Worm (Caenorhabditis elegans): Measurements from ENCODE around the gene C07E3.9.

The C07E3.9 gene

DNA sequence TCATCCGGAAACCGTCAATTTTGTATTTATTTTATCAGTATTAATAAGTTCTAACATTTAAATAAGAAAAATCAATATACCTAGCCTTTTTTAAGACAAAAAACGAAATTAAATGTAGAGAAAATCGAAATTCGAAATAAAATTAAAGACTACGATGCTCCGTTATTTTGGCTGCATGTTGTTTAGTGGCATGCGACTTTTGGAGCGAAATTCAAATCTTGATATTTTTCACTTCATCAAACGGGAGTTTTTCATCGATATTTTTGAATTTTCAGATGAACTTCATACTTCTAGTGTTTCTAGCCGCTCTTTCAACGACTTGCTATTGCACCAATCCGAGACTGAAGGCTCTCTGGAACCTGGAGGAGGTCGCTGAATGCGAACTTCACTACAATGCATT is at the start of gene C07E3.9:
TSS of gene C07E3.9 (plus strand) at position 270 of the 400 bp plus-strand sequence.
- no peak for TF ChIP-seq W03F9.2 (tag; optimal IDR thresholded peaks at IDR 0.05)
- no peak for TF ChIP-seq dao-5 (tag; optimal IDR thresholded peaks at IDR 0.05)
- no peak for TF ChIP-seq him-1 (tag; optimal IDR thresholded peaks at IDR 0.05)

- TF ChIP-seq him-1 (tag; optimal IDR thresholded peaks at IDR 0.05) (peak; percentile 59), W03F9.2 (tag; optimal IDR thresholded peaks at IDR 0.05) (peak; percentile 84), dao-5 (tag; optimal IDR thresholded peaks at IDR 0.05) (no peak)
Observed at ce11 chrII:10300954-10301353, 49.6 kb upstream of the C07E3.9 start, which contains the start of gene mdt-22. TSS of gene mdt-22 (plus strand) at chrII:10301216.

DNA sequence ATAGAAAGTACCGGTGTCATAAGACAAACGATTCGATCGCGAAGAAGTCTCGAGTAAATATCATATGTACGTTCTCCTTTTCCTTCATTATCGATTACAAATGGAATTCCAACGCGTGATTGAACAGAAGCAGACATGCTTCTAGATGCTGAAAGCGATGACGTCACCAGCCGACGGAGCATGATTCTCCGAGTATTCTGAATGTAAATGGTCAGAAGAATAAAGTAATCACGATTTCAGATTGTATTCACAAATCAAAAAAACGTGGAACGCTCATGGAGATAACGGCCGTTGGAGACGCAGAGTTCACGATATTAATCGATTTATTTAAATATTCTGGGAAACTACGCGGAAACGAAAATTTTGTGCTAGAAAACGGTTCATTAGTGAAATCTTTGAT is 47.9 kb upstream of the C07E3.9 start, which contains the start of gene clpp-1:
TSS of gene clpp-1 (minus strand) at position 197 of the 400 bp plus-strand sequence.
- TF ChIP-seq him-1 (tag; optimal IDR thresholded peaks at IDR 0.05) = no peak

DNA sequence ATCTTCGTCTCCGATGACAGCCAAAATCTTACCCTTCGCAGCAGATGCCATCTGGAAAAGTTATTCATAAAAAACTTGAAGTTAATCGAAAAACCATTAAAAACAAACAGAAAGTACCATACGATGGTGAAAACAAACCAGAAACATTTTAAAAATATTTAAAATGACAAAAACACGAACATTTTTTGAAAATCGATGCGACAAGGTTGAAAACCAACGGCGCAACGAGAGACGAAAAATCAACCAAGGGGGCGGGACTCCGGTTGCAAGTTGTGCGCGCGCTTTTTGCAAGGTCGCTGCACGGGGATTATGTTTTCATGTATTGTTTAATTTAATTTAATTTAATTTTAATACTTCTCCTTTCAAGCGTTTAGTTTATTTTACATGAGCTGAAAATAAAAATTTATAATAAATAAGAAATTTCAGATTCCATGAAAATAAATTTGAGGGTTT is 46.9 kb upstream of the C07E3.9 start, which contains the start of gene vha-9:
TSS of gene vha-9 (minus strand) at position 51 of the 453 bp plus-strand sequence.
- TF ChIP-seq dao-5 (tag; optimal IDR thresholded peaks at IDR 0.05) = no peak
- TF ChIP-seq W03F9.2 (tag; optimal IDR thresholded peaks at IDR 0.05) = peak; percentile 56

DNA sequence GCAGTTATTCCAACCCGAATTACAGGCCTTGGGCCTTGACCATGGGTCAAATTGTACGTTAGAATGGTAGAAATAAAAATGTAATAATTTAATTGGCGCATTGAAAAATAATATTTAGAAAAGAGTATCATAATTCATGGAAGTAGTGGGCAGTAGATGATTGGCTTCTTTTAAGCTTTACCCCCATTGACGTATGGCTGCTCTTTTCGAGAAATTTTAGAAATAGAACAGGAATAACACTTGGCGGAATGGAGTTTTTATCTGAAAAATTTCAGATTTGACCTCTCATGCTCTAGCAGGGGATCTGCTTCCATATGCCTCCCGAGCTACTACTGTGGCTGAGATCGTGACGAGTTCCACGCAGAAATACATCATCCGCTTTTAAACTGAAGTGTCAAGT is 41.8 kb upstream of the C07E3.9 start, which contains the start of gene gcy-4:
TSS of gene gcy-4 (minus strand) at position 101 of the 400 bp plus-strand sequence.
- TF ChIP-seq W03F9.2 (tag; optimal IDR thresholded peaks at IDR 0.05) = no peak
- TF ChIP-seq dao-5 (tag; optimal IDR thresholded peaks at IDR 0.05) = no peak
- no peak for TF ChIP-seq him-1 (tag; optimal IDR thresholded peaks at IDR 0.05)

DNA sequence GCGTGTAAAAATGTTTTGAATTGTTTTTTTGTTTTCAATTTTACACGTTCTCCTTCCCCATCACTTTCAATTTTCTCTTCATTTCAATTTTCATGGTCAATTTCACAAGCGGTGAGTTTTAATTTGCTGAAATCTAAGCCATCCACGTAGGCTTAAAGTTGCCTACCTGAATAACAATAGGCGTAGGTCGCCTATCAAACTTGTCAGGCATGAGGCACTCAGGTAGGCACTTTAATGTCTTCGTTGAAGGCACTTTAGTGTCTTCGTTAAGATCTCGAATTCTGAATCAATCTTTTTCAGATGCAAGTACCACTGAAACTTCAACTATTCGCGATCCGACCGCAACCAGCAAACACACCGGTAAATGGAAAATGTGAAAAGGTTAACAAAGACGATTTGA is 41.2 kb upstream of the C07E3.9 start, which contains the start of gene ZK970.8:
TSS of gene ZK970.8 (plus strand) at position 301 of the 400 bp plus-strand sequence.
- TF ChIP-seq him-1 (tag; optimal IDR thresholded peaks at IDR 0.05) (no peak), W03F9.2 (tag; optimal IDR thresholded peaks at IDR 0.05) (no peak)

DNA sequence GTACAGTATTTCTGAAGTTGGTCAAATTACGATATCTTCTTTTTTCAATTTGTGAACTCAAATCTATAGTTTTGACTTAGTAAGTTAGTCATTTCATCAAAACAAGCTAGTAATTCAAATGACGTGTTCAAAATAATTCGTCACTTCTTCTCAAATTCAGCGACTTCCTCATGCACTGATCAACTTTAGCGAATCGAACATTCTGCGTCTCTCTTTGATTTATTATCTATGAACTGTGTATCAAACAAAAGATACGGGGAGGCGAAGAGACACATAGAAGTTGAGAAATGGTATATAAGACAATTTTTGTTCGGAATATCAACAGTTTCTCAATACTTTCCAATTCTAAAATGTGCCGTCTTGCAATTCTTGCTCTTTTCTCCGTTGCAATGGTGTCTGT is 38.6 kb upstream of the C07E3.9 start, which contains the start of gene srlf-34:
TSS of gene srlf-34 (plus strand) at position 321 of the 400 bp plus-strand sequence.
- TF ChIP-seq dao-5 (tag; optimal IDR thresholded peaks at IDR 0.05) = no peak
- TF ChIP-seq him-1 (tag; optimal IDR thresholded peaks at IDR 0.05) = no peak
- no peak for TF ChIP-seq W03F9.2 (tag; optimal IDR thresholded peaks at IDR 0.05)

DNA sequence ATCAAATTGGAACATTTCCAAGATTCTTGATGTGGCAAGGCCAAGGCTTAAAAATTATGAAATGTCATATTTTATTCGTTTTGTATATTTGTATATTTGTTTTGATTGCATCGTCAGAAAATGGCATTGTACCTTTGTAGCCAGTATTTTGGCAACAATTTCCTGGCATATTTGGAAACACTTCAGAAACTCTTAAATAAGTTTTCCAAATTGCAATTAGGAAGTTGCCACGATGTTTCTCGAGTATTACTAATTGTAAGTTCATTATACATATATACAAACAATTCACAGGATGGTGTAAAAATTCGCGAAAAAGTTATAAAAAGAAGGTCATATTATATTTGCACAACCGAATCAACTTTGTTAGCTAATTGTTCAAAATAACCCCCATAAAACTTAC is 35.3 kb upstream of the C07E3.9 start, which contains the start of gene idpp-8:
TSS of gene idpp-8 (plus strand) at position 301 of the 400 bp plus-strand sequence.
- TF ChIP-seq him-1 (tag; optimal IDR thresholded peaks at IDR 0.05) = no peak
- TF ChIP-seq W03F9.2 (tag; optimal IDR thresholded peaks at IDR 0.05) = no peak
- no peak for TF ChIP-seq dao-5 (tag; optimal IDR thresholded peaks at IDR 0.05)

ce11 chrII:10316119-10316518 is 34.4 kb upstream of the C07E3.9 start, which contains the start of gene gcy-5:
TSS of gene gcy-5 (minus strand) at chrII:10316219.
- no peak for TF ChIP-seq W03F9.2 (tag; optimal IDR thresholded peaks at IDR 0.05)
- TF ChIP-seq dao-5 (tag; optimal IDR thresholded peaks at IDR 0.05) = no peak
- TF ChIP-seq him-1 (tag; optimal IDR thresholded peaks at IDR 0.05) = no peak

ce11 chrII:10317007-10317406 is 33.5 kb upstream of the C07E3.9 start, which contains the start of gene M02G9.4:
TSS of gene M02G9.4 (plus strand) at chrII:10317307.
- TF ChIP-seq W03F9.2 (tag; optimal IDR thresholded peaks at IDR 0.05) = no peak
- TF ChIP-seq dao-5 (tag; optimal IDR thresholded peaks at IDR 0.05) = no peak

- TF ChIP-seq him-1 (tag; optimal IDR thresholded peaks at IDR 0.05) (no peak), dao-5 (tag; optimal IDR thresholded peaks at IDR 0.05) (no peak), W03F9.2 (tag; optimal IDR thresholded peaks at IDR 0.05) (no peak)
Observed at ce11 chrII:10321410-10321809, 29.1 kb upstream of the C07E3.9 start, which contains the start of gene idpp-4. TSS of gene idpp-4 (plus strand) at chrII:10321460.

DNA sequence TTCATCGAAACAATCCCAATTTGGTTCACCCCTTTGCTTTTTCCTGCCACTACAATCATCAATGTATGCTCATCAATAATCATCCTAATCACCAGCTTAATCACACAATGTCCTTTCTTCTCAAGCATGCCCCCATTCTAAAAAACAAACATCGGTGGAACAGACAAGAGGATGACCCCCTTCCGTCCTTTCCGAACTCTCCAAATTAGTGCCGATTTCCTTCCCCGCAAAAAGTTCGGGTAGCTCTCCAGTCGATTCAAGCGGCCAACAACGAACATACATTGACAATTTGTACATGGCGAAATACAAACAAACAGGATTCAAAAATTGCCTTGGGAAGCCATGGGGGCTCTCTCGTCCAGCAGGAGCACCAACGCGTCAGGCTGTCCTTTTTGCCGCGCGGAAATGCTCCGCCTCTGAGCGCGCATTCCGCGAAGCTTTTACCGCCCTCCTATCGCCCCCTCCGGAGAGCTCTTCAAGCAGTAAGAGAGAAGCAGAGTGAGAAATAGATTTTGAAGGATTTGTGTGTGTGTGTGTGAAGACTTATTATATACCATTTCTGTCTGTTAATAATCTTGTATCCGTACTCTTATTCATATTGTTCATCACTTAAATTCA is 24.8 kb upstream of the C07E3.9 start, which contains the start of gene appg-1:
TSS of gene appg-1 (plus strand) at position 427 of the 618 bp plus-strand sequence.
- TF ChIP-seq him-1 (tag; optimal IDR thresholded peaks at IDR 0.05) (no peak), dao-5 (tag; optimal IDR thresholded peaks at IDR 0.05) (no peak), W03F9.2 (tag; optimal IDR thresholded peaks at IDR 0.05) (no peak)

- TF ChIP-seq dao-5 (tag; optimal IDR thresholded peaks at IDR 0.05) (no peak), him-1 (tag; optimal IDR thresholded peaks at IDR 0.05) (no peak), W03F9.2 (tag; optimal IDR thresholded peaks at IDR 0.05) (no peak)
Observed at ce11 chrII:10329754-10330153, 20.8 kb upstream of the C07E3.9 start.

DNA sequence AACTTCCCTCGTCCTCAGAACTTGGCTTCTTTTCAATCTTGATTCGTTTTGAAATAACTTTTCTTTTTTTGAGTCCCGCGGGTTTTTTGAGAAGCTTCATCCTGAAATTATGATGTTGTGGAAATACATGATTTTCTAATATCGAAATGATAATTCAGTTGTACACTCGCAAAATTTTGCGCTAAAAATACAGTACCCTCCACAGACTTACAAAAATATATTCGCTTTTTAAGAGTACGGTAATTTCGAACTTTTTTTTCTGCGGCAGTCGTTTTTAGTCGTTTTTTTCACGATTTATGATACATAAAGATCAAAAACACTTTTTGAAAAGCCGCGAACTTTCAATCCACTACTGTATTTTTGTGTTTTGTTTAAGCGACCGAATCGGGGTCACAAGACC is 5.5 kb upstream of the C07E3.9 start, which contains the start of gene pro-2:
TSS of gene pro-2 (minus strand) at position 101 of the 400 bp plus-strand sequence.
- no peak for TF ChIP-seq dao-5 (tag; optimal IDR thresholded peaks at IDR 0.05)
- TF ChIP-seq W03F9.2 (tag; optimal IDR thresholded peaks at IDR 0.05) = no peak
- TF ChIP-seq him-1 (tag; optimal IDR thresholded peaks at IDR 0.05) = no peak
